Fruit fly (Drosophila melanogaster) whole organism, embryonic: Measurements from ENCODE around the gene Tim17b.

Experiments
- Awh ChIP-seq: fragments of 200-800 bp; sonication (Bioruptor generic); IDR thresholded peaks from 2 replicates; pipeline ENCODE4, ENCODE4 v1.3.6; 2022; ENCODE audit warnings: missing biosample characterization, missing genetic modification characterization
- BEAF-32 ChIP-seq: fragments of 200-800 bp; sonication (Bioruptor generic); optimal IDR thresholded peaks from 3 replicates; lab custom pipeline; 2017; ENCODE audit warnings: missing biosample characterization, missing genetic modification characterization, mild to moderate bottlenecking, moderate library complexity, missing genetic modification reagents
- CG1024 ChIP-seq: fragments of 200-800 bp; sonication (Bioruptor generic); IDR thresholded peaks from 2 replicates; pipeline ENCODE4 v1.3.6; 2022; ENCODE audit warnings: missing biosample characterization, missing genetic modification characterization
- CG10431 ChIP-seq: fragments of 200-800 bp; sonication (Bioruptor generic); optimal IDR thresholded peaks from 3 replicates; lab custom pipeline; 2018; ENCODE audit warnings: missing biosample characterization, mild to moderate bottlenecking, missing genetic modification characterization
- CG10543 ChIP-seq: fragments of 200-800 bp; sonication (Bioruptor generic); optimal IDR thresholded peaks from 3 replicates; lab custom pipeline; 2017; ENCODE audit warnings: missing biosample characterization, mild to moderate bottlenecking, missing genetic modification characterization, moderate library complexity
- CG10654 ChIP-seq: fragments of 200-800 bp; sonication (Bioruptor generic); optimal IDR thresholded peaks from 2 replicates; lab custom pipeline; 2016; ENCODE audit warnings: missing biosample characterization, missing genetic modification characterization
- CG11723 ChIP-seq: fragments of 200-800 bp; sonication (Bioruptor generic); optimal IDR thresholded peaks from 2 replicates; lab custom pipeline; 2017; ENCODE audit warnings: missing biosample characterization, mild to moderate bottlenecking, missing genetic modification characterization
- CG12659 ChIP-seq: fragments of 200-800 bp; sonication (Bioruptor generic); optimal IDR thresholded peaks from 3 replicates; lab custom pipeline; 2017; ENCODE audit warnings: mild to moderate bottlenecking, missing biosample characterization, missing genetic modification reagents, missing genetic modification characterization
- CG12769 ChIP-seq: fragments of 200-800 bp; sonication (Bioruptor generic); optimal IDR thresholded peaks from 2 replicates; lab custom pipeline; 2019; ENCODE audit warnings: missing biosample characterization, mild to moderate bottlenecking, missing genetic modification characterization, moderate library complexity
- CG1603 ChIP-seq: fragments of 200-800 bp; sonication (Bioruptor generic); optimal IDR thresholded peaks from 2 replicates; lab custom pipeline; 2019; ENCODE audit warnings: missing biosample characterization, mild to moderate bottlenecking, missing genetic modification characterization, moderate library complexity
- CG16813 ChIP-seq: fragments of 200-800 bp; sonication (Bioruptor generic); IDR thresholded peaks from 3 replicates; pipeline ENCODE4 v1.3.6; 2022; ENCODE audit warnings: missing biosample characterization, missing genetic modification characterization; ENCODE audit not compliant: partially characterized antibody
- CG17385 ChIP-seq: fragments of 200-800 bp; sonication (Bioruptor generic); optimal IDR thresholded peaks from 3 replicates; lab custom pipeline; 2018; ENCODE audit warnings: missing biosample characterization, mild to moderate bottlenecking, missing genetic modification characterization
- CG17802 ChIP-seq: fragments of 200-800 bp; sonication (Bioruptor generic); optimal IDR thresholded peaks from 2 replicates; lab custom pipeline; 2018; ENCODE audit warnings: missing biosample characterization, mild to moderate bottlenecking, missing genetic modification characterization, moderate library complexity
- CG2116 ChIP-seq: fragments of 200-800 bp; sonication (Bioruptor generic); optimal IDR thresholded peaks from 3 replicates; lab custom pipeline; 2018; ENCODE audit warnings: missing biosample characterization, mild to moderate bottlenecking, missing genetic modification characterization
- CG33213 ChIP-seq: fragments of 200-800 bp; sonication (Bioruptor generic); optimal IDR thresholded peaks from 3 replicates; lab custom pipeline; 2016; ENCODE audit warnings: missing biosample characterization, missing genetic modification characterization
- CG3726 ChIP-seq: fragments of 200-800 bp; sonication (Bioruptor generic); IDR thresholded peaks from 3 replicates; pipeline ENCODE4, ENCODE4 v1.3.6; 2022; ENCODE audit warnings: missing biosample characterization, missing genetic modification characterization
- CG42726 ChIP-seq: fragments of 200-800 bp; sonication (Bioruptor generic); IDR thresholded peaks from 2 replicates; pipeline ENCODE4 v1.3.6; 2022; ENCODE audit warnings: missing biosample characterization, missing genetic modification characterization; ENCODE audit not compliant: partially characterized antibody
- CG5180 ChIP-seq: fragments of 200-800 bp; sonication (Bioruptor generic); optimal IDR thresholded peaks from 3 replicates; lab custom pipeline; 2017; ENCODE audit warnings: missing biosample characterization, missing genetic modification characterization, mild to moderate bottlenecking, moderate library complexity, missing genetic modification reagents
- CG6791 ChIP-seq: fragments of 200-800 bp; sonication (Bioruptor generic); IDR thresholded peaks from 3 replicates; pipeline ENCODE4 v1.3.6; 2022; ENCODE audit warnings: missing biosample characterization, missing genetic modification characterization; ENCODE audit not compliant: partially characterized antibody
- CG7357 ChIP-seq: fragments of 200-800 bp; sonication (Bioruptor generic); IDR thresholded peaks from 3 replicates; pipeline ENCODE4 v1.3.6; 2022; ENCODE audit warnings: missing biosample characterization, missing genetic modification characterization
- CG8290 ChIP-seq, 3 experiments: fragments of 200-800 bp; sonication (Bioruptor generic); optimal IDR thresholded peaks; 2 replicates each; lab custom pipeline; 2016 to 2019; ENCODE audit warnings: missing biosample characterization in 3 of 3, missing genetic modification characterization in 3 of 3, mild to moderate bottlenecking in 2 of 3, moderate library complexity in 1 of 3
- CG8478 ChIP-seq: fragments of >200 bp; optimal IDR thresholded peaks from 2 replicates; lab custom pipeline; 2018
- CG8944 ChIP-seq: fragments of 200-800 bp; sonication (Bioruptor generic); optimal IDR thresholded peaks from 3 replicates; lab custom pipeline; 2016; ENCODE audit warnings: missing biosample characterization, missing genetic modification characterization
- Dll ChIP-seq: fragments of 200-800 bp; sonication (Bioruptor generic); IDR thresholded peaks from 4 replicates; pipeline ENCODE4 v1.3.6; 2022; ENCODE audit warnings: missing biosample characterization, missing genetic modification characterization; ENCODE audit not compliant: partially characterized antibody
- Lhr ChIP-seq: fragments of 200-800 bp; sonication (Bioruptor generic); optimal IDR thresholded peaks from 3 replicates; lab custom pipeline; 2017; ENCODE audit warnings: mild to moderate bottlenecking, missing biosample characterization, missing genetic modification reagents, missing genetic modification characterization
- Nf-YC ChIP-seq: fragments of 200-800 bp; optimal IDR thresholded peaks from 3 replicates; lab custom pipeline; 2019; ENCODE audit warnings: missing biosample characterization, mild to moderate bottlenecking, missing genetic modification characterization, moderate library complexity
- Oaz ChIP-seq: fragments of 200-800 bp; sonication (Bioruptor generic); IDR thresholded peaks from 2 replicates; pipeline ENCODE4 v1.3.6; 2022; ENCODE audit warnings: missing biosample characterization, missing genetic modification characterization
- Ptx1 ChIP-seq: fragments of 200-800 bp; sonication (Bioruptor generic); IDR thresholded peaks from 2 replicates; pipeline ENCODE4 v1.3.6; 2022; ENCODE audit warnings: missing biosample characterization, missing genetic modification characterization
- Rx ChIP-seq: fragments of 200-800 bp; sonication (Bioruptor generic); IDR thresholded peaks from 2 replicates; pipeline ENCODE4 v1.3.6; 2022; ENCODE audit warnings: missing biosample characterization, missing genetic modification characterization
- Side ChIP-seq: fragments of 200-800 bp; sonication (Bioruptor generic); optimal IDR thresholded peaks from 2 replicates; lab custom pipeline; 2016; ENCODE audit warnings: missing biosample characterization, missing genetic modification characterization
- Sry-δ ChIP-seq: fragments of 200-800 bp; sonication (Bioruptor generic); optimal IDR thresholded peaks from 2 replicates; lab custom pipeline; 2016; ENCODE audit warnings: missing biosample characterization, missing genetic modification characterization
- amos ChIP-seq: fragments of 200-800 bp; sonication (Bioruptor generic); IDR thresholded peaks from 2 replicates; pipeline ENCODE4 v1.3.6; 2022; ENCODE audit warnings: missing biosample characterization, missing genetic modification characterization; ENCODE audit not compliant: partially characterized antibody
- aop ChIP-seq: fragments of 200-800 bp; sonication (Bioruptor generic); IDR thresholded peaks from 2 replicates; pipeline ENCODE4 v1.3.6; 2022; ENCODE audit warnings: missing biosample characterization, missing genetic modification characterization
- br ChIP-seq: fragments of >200 bp; optimal IDR thresholded peaks from 2 replicates; lab custom pipeline; 2017
- chinmo ChIP-seq: fragments of 200-800 bp; sonication (Bioruptor generic); IDR thresholded peaks from 4 replicates; pipeline ENCODE4 v1.3.6; 2022; ENCODE audit warnings: missing biosample characterization, missing genetic modification characterization; ENCODE audit not compliant: partially characterized antibody
- dpn ChIP-seq, 2 experiments: fragments of 200-800 bp; sonication (Bioruptor generic); optimal IDR thresholded peaks; 3 replicates each; lab custom pipeline; 2016; ENCODE audit warnings: missing biosample characterization in 2 of 2, missing genetic modification characterization in 2 of 2
- fd96Cb ChIP-seq: fragments of 200-800 bp; sonication (Bioruptor generic); optimal IDR thresholded peaks from 2 replicates; lab custom pipeline; 2018; ENCODE audit warnings: missing biosample characterization, mild to moderate bottlenecking, missing genetic modification characterization, moderate library complexity
- oc ChIP-seq: fragments of 200-800 bp; sonication (Bioruptor generic); optimal IDR thresholded peaks from 2 replicates; lab custom pipeline; 2018; ENCODE audit warnings: missing biosample characterization, mild to moderate bottlenecking, missing genetic modification characterization, moderate library complexity
- row ChIP-seq: fragments of 200-800 bp; sonication (Bioruptor generic); IDR thresholded peaks from 3 replicates; pipeline ENCODE4 v1.3.6; 2022; ENCODE audit warnings: missing biosample characterization, missing genetic modification characterization
- run ChIP-seq: fragments of 200-800 bp; sonication (Bioruptor generic); optimal IDR thresholded peaks from 3 replicates; lab custom pipeline; 2018; ENCODE audit warnings: missing biosample characterization, mild to moderate bottlenecking, missing genetic modification characterization
- sens-2 ChIP-seq: fragments of 200-800 bp; sonication (Bioruptor generic); IDR thresholded peaks from 2 replicates; pipeline ENCODE4 v1.3.6; 2022; ENCODE audit warnings: missing biosample characterization, missing genetic modification characterization
- slou ChIP-seq: fragments of 200-800 bp; sonication (Bioruptor generic); optimal IDR thresholded peaks from 3 replicates; lab custom pipeline; 2016; ENCODE audit warnings: missing biosample characterization, missing genetic modification characterization
- ssp ChIP-seq: fragments of 200-800 bp; sonication (Bioruptor generic); IDR thresholded peaks from 2 replicates; pipeline ENCODE4 v1.3.6; 2022; ENCODE audit warnings: missing biosample characterization, missing genetic modification characterization
- sug ChIP-seq: fragments of 200-800 bp; optimal IDR thresholded peaks from 2 replicates; lab custom pipeline; 2019; ENCODE audit warnings: missing biosample characterization, mild to moderate bottlenecking, missing genetic modification characterization, moderate library complexity
- tll ChIP-seq, 2 experiments: fragments of 200-800 bp in 1 of 2; fragments of >200 bp in 1 of 2; sonication (Bioruptor generic) in 1 of 2; optimal IDR thresholded peaks; 2 replicates each; lab custom pipeline; 2017 to 2019; ENCODE audit warnings: missing biosample characterization in 2 of 2, missing genetic modification characterization in 2 of 2, mild to moderate bottlenecking in 1 of 2, moderate library complexity in 1 of 2
- trh ChIP-seq: fragments of 200-800 bp; sonication (Bioruptor generic); optimal IDR thresholded peaks from 2 replicates; lab custom pipeline; 2016; ENCODE audit warnings: missing biosample characterization, missing genetic modification characterization

The Tim17b gene

DNA sequence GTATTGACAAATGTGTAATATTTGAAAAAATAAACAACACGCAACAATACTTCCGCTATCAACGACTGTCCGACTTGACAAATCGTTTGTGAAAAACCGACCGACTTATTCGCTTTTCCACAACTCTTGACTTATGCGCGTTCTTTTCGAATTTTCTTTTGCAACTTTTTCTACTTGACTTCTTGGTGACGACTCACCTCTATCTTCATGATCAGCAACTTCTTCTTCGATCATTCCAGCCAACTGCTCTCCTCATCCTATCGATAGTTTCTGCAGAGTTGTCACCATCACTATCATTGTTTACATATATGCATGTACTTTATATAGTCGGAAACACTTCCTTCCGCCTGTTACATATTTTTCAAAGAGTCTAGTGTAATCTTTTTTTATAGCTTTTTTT, 719 bp upstream of the Tim17b start:
- no peak for TF ChIP-seq br (lab: Kevin White, UChicago)
- TF ChIP-seq CG2116 (GFP tag; lab: Kevin White, UChicago), result peak; percentile 9
- 0 out of 4 replicates have a peak, but pooled peaks have one; percentile 22 for TF ChIP-seq Dll (GFP tag; lab: Robert Waterston, UW)
- peak; percentile 50 for TF ChIP-seq CG17385 (GFP tag; lab: Kevin White, UChicago)
- no peak for TF ChIP-seq trh (GFP tag; lab: Kevin White, UChicago)
- TF ChIP-seq CG1603 (tag; lab: Kevin White, UChicago), result peak; percentile 91
- peak; percentile 44; the same call in 2 of the 3 replicates for TF ChIP-seq CG16813 (GFP tag; lab: Robert Waterston, UW)
- TF ChIP-seq CG11723 (GFP tag; lab: Kevin White, UChicago), result peak; percentile 62
- peak; percentile 69 for TF ChIP-seq CG1024 (GFP tag; lab: Robert Waterston, UW)
- no peak for TF ChIP-seq Oaz (GFP tag; lab: Robert Waterston, UW)
- peak; percentile 51 for TF ChIP-seq Sry-δ
- peak in 1 of 2 experiments; percentile 7 for TF ChIP-seq tll (GFP tag; optimal IDR thresholded peaks at IDR 0.05; lab: Kevin White, UChicago)
- peak; percentile 29; the same call in 1 of the 2 replicates for TF ChIP-seq amos (GFP tag; lab: Robert Waterston, UW)
- TF ChIP-seq Lhr, result peak; percentile 86
- TF ChIP-seq CG8290 (GFP tag; optimal IDR thresholded peaks at IDR 0.05; lab: Kevin White, UChicago), result peak; percentile 28
- no peak for TF ChIP-seq CG8290 (tag; optimal IDR thresholded peaks at IDR 0.05; lab: Kevin White, UChicago)
- TF ChIP-seq ssp, result peak; percentile 49
- peak; percentile 27; the same call in 2 of the 3 replicates for TF ChIP-seq row (GFP tag; lab: Robert Waterston, UW)
- TF ChIP-seq BEAF-32 (GFP tag; lab: Kevin White, UChicago), result peak; percentile 41
- peak; percentile 79 for TF ChIP-seq CG33213 (GFP tag; lab: Kevin White, UChicago)
- no peak for TF ChIP-seq sug (tag; lab: Kevin White, UChicago)
- peak; percentile 91 for TF ChIP-seq CG17802 (tag; lab: Kevin White, UChicago)

DNA sequence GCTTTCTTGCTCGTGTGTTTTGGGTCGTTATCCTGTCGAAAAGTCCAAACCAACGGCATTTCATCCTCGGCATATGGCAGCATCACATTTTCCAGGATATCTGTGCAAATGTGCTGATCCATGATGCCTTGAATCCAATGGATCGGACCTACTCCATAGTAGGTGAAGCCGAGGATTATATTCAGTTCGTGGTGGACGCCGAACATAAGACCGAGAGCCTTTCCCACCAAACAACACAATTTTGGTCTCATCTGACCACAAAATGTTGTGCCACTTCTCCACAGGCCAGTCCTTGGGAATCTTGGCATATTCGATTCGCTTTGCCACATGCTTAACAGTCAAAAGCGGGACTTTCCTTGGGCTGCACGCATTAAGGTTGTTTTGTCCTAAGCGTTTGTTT, 12.5 kb downstream of the Tim17b start:
- TF ChIP-seq CG7357 (GFP tag; lab: Robert Waterston, UW) (peak; percentile 60; the same call in 2 of the 3 replicates), CG1024 (GFP tag; lab: Robert Waterston, UW) (peak; percentile 80), ssp (peak; percentile 94)
- TF ChIP-seq, all 482 proteins: peak for 3; not testable (repeated sequence) for 479

DNA sequence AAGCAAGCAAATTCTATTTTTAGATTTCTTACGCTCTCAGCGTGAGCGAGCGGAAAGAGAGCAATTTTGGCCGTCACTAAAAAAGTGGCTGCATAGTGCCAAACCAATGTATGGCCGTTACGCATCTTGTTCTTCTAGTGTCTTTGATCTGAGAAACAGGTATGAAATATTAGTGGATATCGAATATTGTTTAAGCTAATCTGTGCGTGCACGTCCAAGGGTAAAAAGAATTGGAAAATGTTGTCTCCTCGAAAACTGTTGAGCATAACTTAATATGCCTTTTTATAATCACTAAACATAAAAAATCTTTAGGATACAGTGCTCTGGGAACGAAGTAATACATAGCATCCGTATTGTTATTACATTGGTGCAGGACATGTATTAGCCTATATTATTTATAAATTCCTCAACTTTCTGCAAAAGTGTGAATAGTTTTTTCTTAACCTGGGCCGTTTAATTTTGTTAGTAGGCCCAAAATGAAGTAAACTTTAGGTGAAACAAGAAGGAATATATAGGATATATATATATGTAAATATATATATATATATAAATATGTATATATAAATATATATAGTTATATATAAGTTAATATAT, 14.0 kb downstream of the Tim17b start:
- TF ChIP-seq Nf-YC (tag; lab: Kevin White, UChicago) (no peak), CG12659 (GFP tag; lab: Kevin White, UChicago) (no peak), Awh (GFP tag; lab: Robert Waterston, UW) (no peak), slou (GFP tag; lab: Kevin White, UChicago) (no peak), CG10543 (GFP tag; lab: Kevin White, UChicago) (no peak), CG10654 (GFP tag; lab: Kevin White, UChicago) (no peak), aop (GFP tag; lab: Robert Waterston, UW) (no peak), CG11723 (GFP tag; lab: Kevin White, UChicago) (peak; percentile 41), Side (GFP tag; lab: Kevin White, UChicago) (no peak), Ptx1 (GFP tag; lab: Robert Waterston, UW) (no peak), CG8944 (no peak), CG3726 (no peak), chinmo (GFP tag; lab: Robert Waterston, UW) (no peak), dpn (GFP tag; optimal IDR thresholded peaks at IDR 0.05; lab: Kevin White, UChicago) (no peak), sens-2 (no peak), CG12769 (no peak), run (tag; lab: Kevin White, UChicago) (no peak), CG10431 (GFP tag; lab: Kevin White, UChicago) (no peak), CG5180 (GFP tag; lab: Kevin White, UChicago) (no peak), CG7357 (GFP tag; lab: Robert Waterston, UW) (peak; percentile 66; the same call in 2 of the 3 replicates), fd96Cb (tag; lab: Kevin White, UChicago) (no peak), CG8478 (lab: Kevin White, UChicago) (no peak), CG42726 (no peak), CG6791 (GFP tag; lab: Robert Waterston, UW) (no peak), Rx (GFP tag; lab: Robert Waterston, UW) (no peak), oc (no peak)
